Fruit fly (Drosophila melanogaster) S2 (cell line): ENCODE data around the gene Task6.

Source experiments
- CG8478 ChIP-seq: fragments of >200 bp; optimal IDR thresholded peaks from 2 replicates; lab custom pipeline; 2018
- CTCF ChIP-seq, 2 experiments: fragments of >200 bp; optimal IDR thresholded peaks; 2 replicates each; lab custom pipeline; 2018

dm6 chr3R:13659865-13660738, 14.2 kb downstream of the Task6 start, which contains the start of gene Hrb87F:
- TF ChIP-seq CG8478 (no peak), CTCF (optimal IDR thresholded peaks at IDR 0.05; lab: Kevin White, UChicago) (no peak)
